Fruit fly (Drosophila melanogaster): ENCODE data around the gene CG1792.

The CG1792 gene

DNA sequence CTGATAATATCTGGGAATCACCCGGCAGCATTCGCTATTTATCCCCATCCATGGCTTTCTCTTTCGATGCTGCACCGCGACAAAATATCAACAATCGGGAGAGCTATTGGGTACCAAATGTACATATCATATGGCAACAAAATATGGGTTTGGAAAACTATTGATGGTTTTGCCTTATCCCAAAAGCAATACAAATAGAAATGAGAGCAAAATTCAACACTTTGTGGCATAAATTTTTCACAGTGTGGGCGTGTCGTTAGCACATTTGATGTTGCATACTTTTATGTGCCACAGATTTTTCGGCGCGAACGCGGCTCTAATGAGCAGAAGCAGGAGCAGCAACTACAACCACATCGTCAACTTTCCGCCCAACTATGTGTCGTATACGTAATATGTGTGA lies 16.2 kb downstream of the CG1792 start (continued):
- TF ChIP-seq Trl (optimal IDR thresholded peaks at IDR 0.05) (no peak), Trl (GFP tag; optimal IDR thresholded peaks at IDR 0.05) (peak; percentile 16), Xbp1 (GFP tag; optimal IDR thresholded peaks at IDR 0.05) (peak; percentile 33), dan (GFP tag; IDR thresholded peaks at IDR 0.05) (no peak), CG11504 (tag; optimal IDR thresholded peaks at IDR 0.05) (peak; percentile 37), Optix (GFP tag; IDR thresholded peaks at IDR 0.05) (0 out of 3 replicates have a peak, but pooled peaks have one; percentile 6), CG3847 (GFP tag; IDR thresholded peaks at IDR 0.05) (no peak), dysf (GFP tag; IDR thresholded peaks at IDR 0.05) (0 out of 3 replicates have a peak, but pooled peaks have one; percentile 40), unpg (GFP tag; optimal IDR thresholded peaks at IDR 0.05) (peak; percentile 27), Adf1 (GFP tag; IDR thresholded peaks at IDR 0.05) (no peak), Abd-B (GFP tag; optimal IDR thresholded peaks at IDR 0.05) (no peak), ken (GFP tag; IDR thresholded peaks at IDR 0.05) (0 out of 3 replicates have a peak, but pooled peaks have one; percentile 20), lab (GFP tag; optimal IDR thresholded peaks at IDR 0.05) (peak; percentile 47), Atf6 (GFP tag; IDR thresholded peaks at IDR 0.05) (0 out of 2 replicates have a peak, but pooled peaks have one; percentile 29), wdn (GFP tag; IDR thresholded peaks at IDR 0.05) (peak; percentile 20; the same call in 1 of the 2 replicates), CG17359 (tag; optimal IDR thresholded peaks at IDR 0.05) (peak; percentile 8), pum (GFP tag; optimal IDR thresholded peaks at IDR 0.05) (peak; percentile 6), CG4328 (GFP tag; optimal IDR thresholded peaks at IDR 0.05) (no peak), Dip2 (GFP tag; IDR thresholded peaks at IDR 0.05) (no peak), slbo (GFP tag; IDR thresholded peaks at IDR 0.05) (peak; percentile 35; the same call in 1 of the 2 replicates), zfh2 (GFP tag; optimal IDR thresholded peaks at IDR 0.05) (peak; percentile 7), CG1603 (tag; optimal IDR thresholded peaks at IDR 0.05) (peak; percentile 64), al (GFP tag; IDR thresholded peaks at IDR 0.05) (0 out of 2 replicates have a peak, but pooled peaks have one; percentile 10), Med (GFP tag) (peak; percentile 86), Ptx1 (GFP tag; IDR thresholded peaks at IDR 0.05) (0 out of 2 replicates have a peak, but pooled peaks have one; percentile 26), CG17328 (GFP tag; IDR thresholded peaks at IDR 0.05) (0 out of 2 replicates have a peak, but pooled peaks have one; percentile 25), odd (GFP tag; optimal IDR thresholded peaks at IDR 0.05) (no peak), dmrt99B (tag; optimal IDR thresholded peaks at IDR 0.05) (peak; percentile 23), CG2712 (tag; optimal IDR thresholded peaks at IDR 0.05) (peak; percentile 5), nmo (GFP tag; optimal IDR thresholded peaks at IDR 0.05) (peak; percentile 2), lilli (GFP tag; optimal IDR thresholded peaks at IDR 0.05) (peak; percentile 2), PHDP (tag; optimal IDR thresholded peaks at IDR 0.05) (peak; percentile 24), bsh (GFP tag; optimal IDR thresholded peaks at IDR 0.05) (peak in 1 of 2 experiments; percentile 39), CG18599 (GFP tag; optimal IDR thresholded peaks at IDR 0.05) (peak; percentile 44), tup (GFP tag; optimal IDR thresholded peaks at IDR 0.05) (no peak), CG2120 (GFP tag; optimal IDR thresholded peaks at IDR 0.05) (peak; percentile 22), seq (GFP tag; IDR thresholded peaks at IDR 0.05) (0 out of 2 replicates have a peak, but pooled peaks have one; percentile 9), prd (optimal IDR thresholded peaks at IDR 0.05) (no peak), prd (GFP tag; IDR thresholded peaks at IDR 0.05) (peak; percentile 28; the same call in 1 of the 3 replicates), dpn (GFP tag; optimal IDR thresholded peaks at IDR 0.05) (peak in 1 of 2 experiments; percentile 36), CG2678 (tag; optimal IDR thresholded peaks at IDR 0.05) (peak; percentile 5), Hr51 (GFP tag; optimal IDR thresholded peaks at IDR 0.05) (peak in 1 of 2 experiments; percentile 29), CG7839 (tag; optimal IDR thresholded peaks at IDR 0.05) (peak; percentile 19), CG6175 (GFP tag; IDR thresholded peaks at IDR 0.05) (no peak), CG1024 (GFP tag; IDR thresholded peaks at IDR 0.05) (no peak), lmd (GFP tag; IDR thresholded peaks at IDR 0.05) (peak; percentile 44), Ets65A (GFP tag) (peak; percentile 67), wek (GFP tag; optimal IDR thresholded peaks at IDR 0.05) (no peak), CG15514 (GFP tag; optimal IDR thresholded peaks at IDR 0.05) (peak; percentile 1), CG14965 (GFP tag; optimal IDR thresholded peaks at IDR 0.05; ENCODE audit: borderline replicate concordance) (no peak)

All from whole organism, embryonic.